Worm (Caenorhabditis elegans): Measurements from ENCODE around the gene col-99.

ce11 chrIV:89991-90390, 57.7 kb downstream of the col-99 start, which contains the start of gene scl-23:
- TF ChIP-seq nhr-25 (tag; optimal IDR thresholded peaks at IDR 0.05) = no peak
- TF ChIP-seq nhr-11 (tag; optimal IDR thresholded peaks at IDR 0.05) = no peak
- TF ChIP-seq sem-4 (tag; optimal IDR thresholded peaks at IDR 0.05) = no peak
- no peak for TF ChIP-seq sma-9 (GFP tag; optimal IDR thresholded peaks at IDR 0.05)
- no peak for TF ChIP-seq sma-9 (tag; optimal IDR thresholded peaks at IDR 0.05)
- TF ChIP-seq R02D3.7 (tag; optimal IDR thresholded peaks at IDR 0.05) = no peak
- TF ChIP-seq unc-39 (tag; optimal IDR thresholded peaks at IDR 0.05) = no peak
- TF ChIP-seq nhr-10 (tag; optimal IDR thresholded peaks at IDR 0.05) = no peak
- no peak for TF ChIP-seq dmd-4 (tag; optimal IDR thresholded peaks at IDR 0.05)
- no peak for TF ChIP-seq unc-62 (GFP tag; optimal IDR thresholded peaks at IDR 0.05)
- TF ChIP-seq crh-2 (tag; optimal IDR thresholded peaks at IDR 0.05) = no peak
- TF ChIP-seq snpc-4 (tag; optimal IDR thresholded peaks at IDR 0.05) = no peak
- TF ChIP-seq fos-1 (tag; optimal IDR thresholded peaks at IDR 0.05) = peak; percentile 30
- TF ChIP-seq alr-1 (tag; optimal IDR thresholded peaks at IDR 0.05) = no peak

Data from whole organism, L2 larva.